Worm (Caenorhabditis elegans): ENCODE data around the gene rab-33.
A peak's percentile ranks its signal among the peaks of the same experiment; 100 is the strongest.

DNA sequence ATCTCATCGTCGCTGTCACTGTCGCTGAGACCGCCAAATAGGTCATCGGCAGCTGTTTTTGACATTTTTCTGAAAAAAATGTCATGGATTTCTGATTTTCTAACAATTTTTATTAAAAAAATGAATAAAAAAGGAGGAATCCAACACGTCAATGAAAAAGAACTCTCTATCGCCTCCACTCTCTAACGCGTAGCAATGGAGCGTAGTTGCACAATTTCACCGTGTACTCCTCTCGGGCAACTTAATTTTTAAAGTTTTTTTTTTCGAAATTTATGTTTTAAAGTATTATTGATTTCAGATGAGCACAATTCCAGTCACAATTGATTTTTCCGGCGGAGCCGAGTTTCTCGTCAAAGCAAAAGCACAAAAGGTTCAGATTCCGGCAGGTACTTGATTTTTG, 1.5 kb upstream of the rab-33 start, which contains the start of the genes taf-11.3 and urm-1:
- TF ChIP-seq unc-62 (GFP tag; optimal IDR thresholded peaks at IDR 0.05) (no peak), ccch-3 (GFP tag; optimal IDR thresholded peaks at IDR 0.05) (no peak), Y95B8A.8 (GFP tag; IDR thresholded peaks at IDR 0.05) (no peak), let-607 (tag; optimal IDR thresholded peaks at IDR 0.05) (peak in 1 of 2 experiments; percentile 62), K11D2.4 (GFP tag; IDR thresholded peaks at IDR 0.05) (no peak), efl-1 (GFP tag; optimal IDR thresholded peaks at IDR 0.05) (peak; percentile 50), ztf-28 (GFP tag; IDR thresholded peaks at IDR 0.05) (no peak)
